Worm (Caenorhabditis elegans) whole organism, mixed stage, embryonic: Measurements from ENCODE around the gene noah-2.

Experiments
- ceh-43 ChIP-seq: fragments of 200-800 bp; sonication (Bioruptor generic); optimal IDR thresholded peaks from 2 replicates; lab custom pipeline; 2018; ENCODE audit warnings: mild to moderate bottlenecking, missing genetic modification characterization, moderate library complexity, missing compliant biosample characterization
- drap-1 ChIP-seq: fragments of 200-800 bp; sonication (Bioruptor generic); optimal IDR thresholded peaks from 3 replicates; lab custom pipeline; 2018; ENCODE audit warnings: mild to moderate bottlenecking, missing genetic modification characterization, missing compliant biosample characterization
- elt-1 ChIP-seq: sonication (generic microtip); optimal IDR thresholded peaks from 2 replicates; lab custom pipeline; 2017; ENCODE audit warnings: missing genetic modification characterization, mild to moderate bottlenecking, missing compliant biosample characterization, antibody characterized with exemption, moderate library complexity, borderline replicate concordance; ENCODE audit not compliant: insufficient read depth
- lsy-2 ChIP-seq: fragments of 150-350 bp; optimal IDR thresholded peaks from 2 replicates; lab custom pipeline; 2014; ENCODE audit warnings: missing biosample characterization, missing genetic modification characterization
- nhr-76 ChIP-seq: sonication (generic microtip); optimal IDR thresholded peaks from 2 replicates; lab custom pipeline; 2017; ENCODE audit warnings: missing biosample characterization, missing genetic modification characterization
- pha-4 ChIP-seq: fragments of 150-350 bp; optimal IDR thresholded peaks from 2 replicates; lab custom pipeline; 2018; ENCODE audit warnings: missing biosample characterization, missing genetic modification reagents, missing genetic modification characterization
- unc-39 ChIP-seq: fragments of 150-350 bp; optimal IDR thresholded peaks from 2 replicates; lab custom pipeline; 2014; ENCODE audit warnings: missing biosample characterization, missing genetic modification characterization
- unc-62 ChIP-seq: fragments of 150-350 bp; optimal IDR thresholded peaks from 2 replicates; lab custom pipeline; 2014; ENCODE audit warnings: missing biosample characterization, missing genetic modification reagents, missing genetic modification characterization

ce11 chrIV:14113621-14114020 lies 22.6 kb downstream of the noah-2 start:
- no peak for TF ChIP-seq unc-39 (tag; lab: Kevin White, UChicago)
- TF ChIP-seq nhr-76 (tag; lab: Kevin White, UChicago): no peak
- TF ChIP-seq pha-4 (tag; lab: Kevin White, UChicago): no peak
- TF ChIP-seq lsy-2 (tag; lab: Kevin White, UChicago): no peak
- TF ChIP-seq elt-1 (tag; lab: Kevin White, UChicago): no peak
- TF ChIP-seq unc-62 (GFP tag; lab: Kevin White, UChicago): no peak
- no peak for TF ChIP-seq ceh-43 (GFP tag; lab: Kevin White, UChicago)
- TF ChIP-seq drap-1: no peak
